Fruit fly (Drosophila melanogaster): Measurements from ENCODE around the gene CG43084.
A peak's percentile ranks its signal among the peaks of the same experiment; 100 is the strongest.

The CG43084 gene

dm6 chr3L:15619626-15620247 is 30.9 kb upstream of the CG43084 start, which contains the start of gene Phs (continued):
- TF ChIP-seq cwo (GFP tag; optimal IDR thresholded peaks at IDR 0.05) (peak; percentile 47), Opbp (GFP tag; IDR thresholded peaks at IDR 0.05; ENCODE audit: partially characterized antibody) (peak; percentile 72; the same call in 2 of the 3 replicates), Doc3 (GFP tag; IDR thresholded peaks at IDR 0.05; ENCODE audit: partially characterized antibody) (no peak), CG3065 (GFP tag; optimal IDR thresholded peaks at IDR 0.05) (peak; percentile 51), en (GFP tag; optimal IDR thresholded peaks at IDR 0.05) (peak; percentile 65), CG14965 (GFP tag; optimal IDR thresholded peaks at IDR 0.05; ENCODE audit: borderline replicate concordance) (peak; percentile 52), aop (GFP tag; IDR thresholded peaks at IDR 0.05) (peak; percentile 15; the same call in 1 of the 2 replicates), CG9876 (GFP tag; optimal IDR thresholded peaks at IDR 0.05) (peak; percentile 83), Ptx1 (GFP tag; IDR thresholded peaks at IDR 0.05) (peak; percentile 70), Bgb (GFP tag; IDR thresholded peaks at IDR 0.05; ENCODE audit: partially characterized antibody) (peak; percentile 65), CG7556 (GFP tag; optimal IDR thresholded peaks at IDR 0.05) (peak; percentile 69), CG42726 (GFP tag; IDR thresholded peaks at IDR 0.05; ENCODE audit: partially characterized antibody) (no peak), ATbp (GFP tag; optimal IDR thresholded peaks at IDR 0.05) (peak; percentile 67), Ssrp (tag; optimal IDR thresholded peaks at IDR 0.05) (peak; percentile 26), CG17385 (GFP tag; optimal IDR thresholded peaks at IDR 0.05) (peak; percentile 55), Meics (GFP tag; optimal IDR thresholded peaks at IDR 0.05) (peak; percentile 64), CG4730 (GFP tag; IDR thresholded peaks at IDR 0.05) (peak; percentile 54; the same call in 1 of the 2 replicates), CG8944 (GFP tag; optimal IDR thresholded peaks at IDR 0.05) (peak; percentile 90), trem (tag; optimal IDR thresholded peaks at IDR 0.05) (peak; percentile 66), so (GFP tag; IDR thresholded peaks at IDR 0.05) (peak; percentile 68; the same call in 2 of the 3 replicates), ash1 (GFP tag; optimal IDR thresholded peaks at IDR 0.05) (peak; percentile 82), dati (GFP tag; IDR thresholded peaks at IDR 0.05) (no peak), CG14050 (GFP tag; IDR thresholded peaks at IDR 0.05) (peak; percentile 67), HmgZ (tag; optimal IDR thresholded peaks at IDR 0.05) (peak; percentile 86), tx (GFP tag; optimal IDR thresholded peaks at IDR 0.05) (peak; percentile 84), CG16813 (GFP tag; IDR thresholded peaks at IDR 0.05; ENCODE audit: partially characterized antibody) (peak; percentile 55; the same call in 2 of the 3 replicates), CG18011 (GFP tag; optimal IDR thresholded peaks at IDR 0.05) (peak; percentile 56), prd (optimal IDR thresholded peaks at IDR 0.05) (no peak), prd (GFP tag; IDR thresholded peaks at IDR 0.05) (peak; percentile 78), CrebB (tag; optimal IDR thresholded peaks at IDR 0.05) (peak; percentile 77), Rx (GFP tag; IDR thresholded peaks at IDR 0.05) (peak; percentile 84), CG6854 (GFP tag; optimal IDR thresholded peaks at IDR 0.05) (peak; percentile 7), dmrt99B (tag; optimal IDR thresholded peaks at IDR 0.05) (peak; percentile 18), zfh1 (GFP tag; IDR thresholded peaks at IDR 0.05) (peak; percentile 93), CG10267 (tag; optimal IDR thresholded peaks at IDR 0.05) (peak; percentile 100), CG17359 (tag; optimal IDR thresholded peaks at IDR 0.05) (peak; percentile 61), Mad (GFP tag; optimal IDR thresholded peaks at IDR 0.05) (peak; percentile 77), CG10431 (GFP tag; optimal IDR thresholded peaks at IDR 0.05) (no peak), CG11696 (GFP tag; IDR thresholded peaks at IDR 0.05) (no peak), CG3281 (GFP tag; optimal IDR thresholded peaks at IDR 0.05) (peak; percentile 56), sqz (GFP tag; optimal IDR thresholded peaks at IDR 0.05) (peak; percentile 38), pan (optimal IDR thresholded peaks at IDR 0.05) (no peak), pan (GFP tag; optimal IDR thresholded peaks at IDR 0.05 in 1 of 2, IDR thresholded peaks at IDR 0.05 in 1 of 2) (peak in 1 of 2 experiments; percentile 71), CG18619 (GFP tag; optimal IDR thresholded peaks at IDR 0.05) (peak; percentile 76), lola (GFP tag; optimal IDR thresholded peaks at IDR 0.05) (peak in 1 of 3 experiments; percentile 30), Bteb2 (GFP tag; optimal IDR thresholded peaks at IDR 0.05) (peak; percentile 71), stc (GFP tag; IDR thresholded peaks at IDR 0.05) (peak; percentile 48; the same call in 1 of the 2 replicates), CG30431 (GFP tag; optimal IDR thresholded peaks at IDR 0.05) (peak; percentile 68), fd102C (GFP tag; optimal IDR thresholded peaks at IDR 0.05) (peak; percentile 22)

All from whole organism, embryonic.